Worm (Caenorhabditis elegans): ENCODE data around the gene F37B4.15.

F37B4.15 gene

ce11 chrV:2891927-2892326, at the start of gene F37B4.15:
TSS of gene F37B4.15 (plus strand) at chrV:2892227.
- TF ChIP-seq snpc-4 (tag; optimal IDR thresholded peaks at IDR 0.05) (no peak), flh-1 (GFP tag; optimal IDR thresholded peaks at IDR 0.05) (no peak), hlh-1 (tag; optimal IDR thresholded peaks at IDR 0.05) (no peak), lin-32 (GFP tag; optimal IDR thresholded peaks at IDR 0.05) (no peak), nhr-76 (tag; optimal IDR thresholded peaks at IDR 0.05) (no peak), lin-13 (tag; optimal IDR thresholded peaks at IDR 0.05) (no peak), ztf-11 (tag; optimal IDR thresholded peaks at IDR 0.05) (no peak), nhr-28 (tag; optimal IDR thresholded peaks at IDR 0.05) (no peak), elt-3 (tag; optimal IDR thresholded peaks at IDR 0.05) (no peak), sptf-1 (tag; optimal IDR thresholded peaks at IDR 0.05) (no peak), unc-120 (tag; optimal IDR thresholded peaks at IDR 0.05; ENCODE audit: poor library complexity, severe bottlenecking) (no peak), nhr-12 (tag; optimal IDR thresholded peaks at IDR 0.05) (no peak), ham-2 (GFP tag; optimal IDR thresholded peaks at IDR 0.05) (no peak)

- TF ChIP-seq unc-62 (GFP tag; optimal IDR thresholded peaks at IDR 0.05) (no peak), nhr-28 (tag; optimal IDR thresholded peaks at IDR 0.05) (no peak), blmp-1 (tag; optimal IDR thresholded peaks at IDR 0.05) (no peak), hlh-1 (tag; optimal IDR thresholded peaks at IDR 0.05) (no peak), tbx-8 (GFP tag; optimal IDR thresholded peaks at IDR 0.05) (no peak), snpc-4 (tag; optimal IDR thresholded peaks at IDR 0.05) (no peak), flh-1 (GFP tag; optimal IDR thresholded peaks at IDR 0.05) (no peak), drap-1 (GFP tag; optimal IDR thresholded peaks at IDR 0.05) (no peak), nhr-237 (tag; optimal IDR thresholded peaks at IDR 0.05) (no peak), M03D4.4 (tag; optimal IDR thresholded peaks at IDR 0.05) (no peak), nhr-12 (tag; optimal IDR thresholded peaks at IDR 0.05) (no peak), elt-3 (tag; optimal IDR thresholded peaks at IDR 0.05) (no peak), ztf-11 (tag; optimal IDR thresholded peaks at IDR 0.05) (no peak)
Observed at ce11 chrV:2845771-2846170, 46.3 kb upstream of the F37B4.15 start, which contains the start of gene srj-44. TSS of gene srj-44 (minus strand) at chrV:2845871.

- TF ChIP-seq pha-4 (tag; optimal IDR thresholded peaks at IDR 0.05) (no peak), nhr-76 (tag; optimal IDR thresholded peaks at IDR 0.05) (no peak)
Observed at ce11 chrV:2848290-2848937, 43.6 kb upstream of the F37B4.15 start, which contains the start of gene srj-49. TSS of gene srj-49 (minus strand) at chrV:2848340.

- TF ChIP-seq blmp-1 (tag; optimal IDR thresholded peaks at IDR 0.05) (no peak), nhr-76 (tag; optimal IDR thresholded peaks at IDR 0.05) (no peak), tbx-8 (GFP tag; optimal IDR thresholded peaks at IDR 0.05) (no peak), ceh-43 (GFP tag; optimal IDR thresholded peaks at IDR 0.05) (no peak), ces-1 (GFP tag; optimal IDR thresholded peaks at IDR 0.05) (no peak), zip-8 (tag; optimal IDR thresholded peaks at IDR 0.05) (no peak), ztf-11 (tag; optimal IDR thresholded peaks at IDR 0.05) (no peak), nhr-237 (tag; optimal IDR thresholded peaks at IDR 0.05) (no peak), ceh-83 (GFP tag; optimal IDR thresholded peaks at IDR 0.05) (no peak), unc-120 (tag; optimal IDR thresholded peaks at IDR 0.05; ENCODE audit: poor library complexity, severe bottlenecking) (no peak), flh-1 (GFP tag; optimal IDR thresholded peaks at IDR 0.05) (no peak), mep-1 (tag; optimal IDR thresholded peaks at IDR 0.05) (no peak), sptf-1 (tag; optimal IDR thresholded peaks at IDR 0.05) (no peak), mls-2 (tag; optimal IDR thresholded peaks at IDR 0.05) (no peak), lsy-2 (tag; optimal IDR thresholded peaks at IDR 0.05) (no peak), nhr-28 (tag; optimal IDR thresholded peaks at IDR 0.05) (no peak), lin-13 (tag; optimal IDR thresholded peaks at IDR 0.05) (no peak), unc-39 (tag; optimal IDR thresholded peaks at IDR 0.05) (no peak), drap-1 (GFP tag; optimal IDR thresholded peaks at IDR 0.05) (no peak)
Observed at ce11 chrV:2849071-2849470, 43.0 kb upstream of the F37B4.15 start, which contains the start of gene ugt-53. TSS of gene ugt-53 (plus strand) at chrV:2849343.

ce11 chrV:2855473-2855872, 36.6 kb upstream of the F37B4.15 start, which contains the start of gene srj-57:
TSS of gene srj-57 (minus strand) at chrV:2855573.
- no peak for TF ChIP-seq mls-2 (tag; optimal IDR thresholded peaks at IDR 0.05)
- no peak for TF ChIP-seq snpc-4 (tag; optimal IDR thresholded peaks at IDR 0.05)
- no peak for TF ChIP-seq nhr-12 (tag; optimal IDR thresholded peaks at IDR 0.05)
- TF ChIP-seq M03D4.4 (tag; optimal IDR thresholded peaks at IDR 0.05): no peak
- no peak for TF ChIP-seq elt-3 (tag; optimal IDR thresholded peaks at IDR 0.05)
- no peak for TF ChIP-seq unc-39 (tag; optimal IDR thresholded peaks at IDR 0.05)
- TF ChIP-seq flh-1 (GFP tag; optimal IDR thresholded peaks at IDR 0.05): no peak
- no peak for TF ChIP-seq ceh-39 (tag; optimal IDR thresholded peaks at IDR 0.05)

Measured in whole organism, mixed stage, embryonic.